Fruit fly (Drosophila melanogaster) Kc167 (cell line): ENCODE data around the gene CG7298.

Experiments used
- Myc ChIP-seq: fragments of >200 bp; optimal IDR thresholded peaks from 2 replicates; lab custom pipeline; 2017; ENCODE audit warnings: missing external identifiers
- Sin3A ChIP-seq: fragments of >200 bp; optimal IDR thresholded peaks from 2 replicates; lab custom pipeline; 2018; ENCODE audit warnings: missing external identifiers
- h ChIP-seq: fragments of >200 bp; optimal IDR thresholded peaks from 3 replicates; lab custom pipeline; 2018; ENCODE audit warnings: missing external identifiers
- insv ChIP-seq: fragments of >200 bp; optimal IDR thresholded peaks from 3 replicates; lab custom pipeline; 2018; ENCODE audit warnings: missing external identifiers
- psq ChIP-seq: fragments of >200 bp; optimal IDR thresholded peaks from 2 replicates; lab custom pipeline; 2017; ENCODE audit warnings: missing external identifiers
- ttk ChIP-seq: sonication (Bioruptor generic); optimal IDR thresholded peaks from 2 replicates; lab custom pipeline; 2017; ENCODE audit warnings: missing external identifiers

The CG7298 gene

DNA sequence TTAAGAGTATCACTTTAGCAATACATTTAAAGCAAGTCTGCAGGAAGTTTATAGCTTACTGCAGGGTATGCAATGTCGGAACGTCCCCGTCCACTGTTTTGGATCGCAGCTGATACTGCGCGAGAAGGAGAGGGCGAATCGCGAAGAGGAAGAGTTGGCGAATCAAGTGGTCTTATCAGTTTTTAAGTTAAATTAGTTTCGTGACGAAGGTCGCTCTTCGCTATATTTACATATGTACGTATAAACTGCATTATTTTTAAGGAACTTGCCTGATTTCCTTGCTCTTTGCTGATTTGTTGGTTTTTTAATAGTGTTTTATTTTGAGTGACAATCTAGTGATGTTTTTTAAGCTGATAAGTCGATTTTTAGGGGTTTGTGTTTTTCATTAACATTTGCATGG is 6.3 kb downstream of the CG7298 start:
- TF ChIP-seq Myc (lab: Kevin White, UChicago): no peak
- no peak for TF ChIP-seq h (lab: Kevin White, UChicago)
- no peak for TF ChIP-seq ttk (lab: Kevin White, UChicago)

DNA sequence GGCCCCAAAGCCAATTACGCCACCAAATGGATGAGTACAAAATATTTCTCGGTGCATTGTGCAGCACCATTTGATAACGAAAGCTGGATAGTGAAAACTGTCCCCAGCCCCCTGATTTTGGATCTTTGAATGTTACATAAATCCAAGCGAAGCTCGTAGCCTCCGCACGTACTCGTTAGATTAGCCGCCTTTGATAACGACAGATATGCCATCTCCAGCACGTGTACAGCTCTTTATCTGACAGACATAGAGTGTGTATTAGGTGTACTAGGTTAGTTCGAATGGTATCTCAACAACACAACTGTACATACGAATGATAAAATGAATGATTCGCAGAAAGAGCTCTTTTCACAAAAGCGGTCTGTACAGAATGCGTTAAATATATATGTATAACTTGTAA is 7.2 kb downstream of the CG7298 start:
- TF ChIP-seq Sin3A (lab: Kevin White, UChicago) (no peak), h (lab: Kevin White, UChicago) (no peak), psq (lab: Kevin White, UChicago) (no peak), ttk (lab: Kevin White, UChicago) (no peak), Myc (lab: Kevin White, UChicago) (no peak), insv (lab: Kevin White, UChicago) (no peak)

DNA sequence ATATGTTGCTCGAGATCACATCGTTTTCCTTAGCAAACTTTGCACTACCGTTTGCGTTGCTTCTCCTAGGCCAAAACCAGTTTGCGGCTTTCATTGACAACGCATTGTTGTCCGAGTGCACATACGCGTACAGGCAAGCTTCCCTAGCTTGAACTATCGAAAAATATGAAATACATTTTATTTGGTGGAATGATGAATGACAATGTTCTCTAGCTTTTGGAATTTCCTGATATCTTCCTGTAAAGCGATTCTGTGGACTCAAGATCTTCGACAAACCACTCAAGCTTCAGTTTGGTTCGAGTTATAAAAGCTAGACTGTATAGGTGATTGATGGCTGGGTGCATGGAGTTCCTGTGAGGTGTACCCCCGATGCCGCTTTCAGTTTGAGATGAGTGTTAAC is 7.6 kb downstream of the CG7298 start:
- TF ChIP-seq Sin3A (lab: Kevin White, UChicago) (no peak), Myc (lab: Kevin White, UChicago) (no peak), h (lab: Kevin White, UChicago) (no peak), insv (lab: Kevin White, UChicago) (no peak), ttk (lab: Kevin White, UChicago) (no peak), psq (lab: Kevin White, UChicago) (no peak)

DNA sequence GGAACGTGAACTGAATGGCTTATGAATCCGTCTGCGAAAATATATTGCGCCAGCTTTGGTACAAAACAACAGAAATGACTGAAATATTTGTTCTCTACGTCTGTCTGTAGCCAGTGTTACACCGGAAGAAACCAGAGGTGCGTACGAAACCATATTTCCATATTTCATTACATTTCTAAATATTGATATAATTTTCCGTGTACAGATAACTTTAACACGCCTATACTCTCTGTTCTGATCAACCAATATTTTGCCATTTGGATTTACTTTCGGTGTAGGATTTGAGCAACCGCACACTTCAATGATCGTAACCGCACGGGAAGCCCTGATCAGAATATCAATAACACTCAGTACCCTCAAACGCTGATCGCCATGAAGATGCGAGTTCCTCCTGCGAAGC is 8.8 kb downstream of the CG7298 start:
- no peak for TF ChIP-seq Sin3A (lab: Kevin White, UChicago)
- TF ChIP-seq psq (lab: Kevin White, UChicago): no peak
- TF ChIP-seq h (lab: Kevin White, UChicago): no peak
- TF ChIP-seq insv (lab: Kevin White, UChicago): no peak
- no peak for TF ChIP-seq Myc (lab: Kevin White, UChicago)
- no peak for TF ChIP-seq ttk (lab: Kevin White, UChicago)

DNA sequence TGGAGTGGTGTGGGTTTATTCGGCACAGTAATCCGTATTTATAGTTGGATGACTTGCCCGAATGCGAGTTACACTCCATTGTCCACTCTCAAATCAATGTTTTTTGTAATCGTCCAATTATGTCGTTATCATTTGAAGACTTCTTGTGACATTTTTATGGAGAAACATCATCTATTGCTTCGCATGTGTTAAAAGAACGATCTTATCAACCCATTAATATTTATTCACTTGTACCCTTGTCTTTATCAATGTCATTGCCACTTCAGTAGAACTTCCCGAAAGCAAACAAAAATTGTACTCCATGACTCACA is 9.8 kb downstream of the CG7298 start:
- TF ChIP-seq insv (lab: Kevin White, UChicago) (no peak), Sin3A (lab: Kevin White, UChicago) (no peak), psq (lab: Kevin White, UChicago) (no peak), h (lab: Kevin White, UChicago) (no peak), ttk (lab: Kevin White, UChicago) (no peak), Myc (lab: Kevin White, UChicago) (no peak)

DNA sequence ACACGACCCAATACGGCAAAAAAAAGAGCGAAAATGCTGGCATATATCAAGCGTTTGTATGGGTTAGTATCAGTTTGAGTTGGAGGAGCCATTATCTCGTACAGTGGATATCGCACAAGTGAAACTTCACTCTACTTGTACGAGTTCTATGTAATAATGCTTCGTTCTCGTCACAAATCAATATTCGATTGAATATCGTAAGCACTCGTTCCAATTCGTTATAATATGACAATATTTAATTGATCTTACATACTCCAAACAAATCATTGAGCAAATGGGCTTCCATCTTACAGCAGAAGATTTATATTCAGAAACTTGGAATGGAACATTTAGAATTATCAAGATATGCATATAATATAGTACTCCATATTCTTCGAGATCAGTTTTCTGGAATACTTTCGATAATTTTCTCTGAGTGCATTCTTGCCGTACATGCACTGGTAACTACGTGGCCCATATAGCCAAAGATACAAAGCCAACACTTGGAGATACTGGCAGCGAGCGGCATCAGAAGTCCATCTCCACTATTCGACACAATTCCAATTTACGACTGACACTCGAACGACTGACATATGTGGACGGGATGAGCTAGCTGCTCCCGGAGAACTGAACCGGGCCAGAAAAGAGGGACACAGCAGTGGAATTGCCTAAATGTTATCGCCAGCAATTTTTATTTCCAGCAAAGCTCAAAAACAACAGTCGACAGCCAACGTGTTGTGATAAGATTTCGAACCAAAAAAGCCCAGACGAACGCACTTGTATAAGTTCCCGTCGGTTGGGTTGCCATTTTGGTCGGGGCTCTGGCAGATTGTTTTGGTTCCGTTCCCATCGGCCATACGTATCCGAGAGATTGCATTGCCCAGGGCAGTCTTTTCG is 10.4 kb downstream of the CG7298 start:
- TF ChIP-seq insv (lab: Kevin White, UChicago) (no peak), Sin3A (lab: Kevin White, UChicago) (no peak), ttk (lab: Kevin White, UChicago) (no peak), Myc (lab: Kevin White, UChicago) (no peak), h (lab: Kevin White, UChicago) (no peak), psq (lab: Kevin White, UChicago) (no peak)

DNA sequence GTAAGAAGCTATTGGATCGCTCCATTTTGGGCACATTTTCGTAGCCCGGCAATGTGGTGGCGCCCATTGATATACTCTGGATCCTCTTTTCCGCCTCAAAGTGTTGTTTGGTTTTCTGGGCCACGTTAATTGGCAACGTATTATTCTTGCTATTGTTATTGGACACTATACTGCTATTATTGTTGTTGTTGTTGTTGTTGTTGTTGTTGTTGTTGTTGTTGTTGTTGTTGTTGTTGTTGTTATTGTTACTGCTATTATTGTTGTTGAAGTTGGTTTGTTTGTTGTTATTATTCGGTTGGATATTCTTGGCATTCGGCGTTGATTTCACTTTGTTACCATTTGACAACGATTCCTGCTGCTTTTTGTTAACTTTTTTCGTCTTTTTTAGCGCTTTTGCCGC is 11.6 kb downstream of the CG7298 start:
- TF ChIP-seq Sin3A (lab: Kevin White, UChicago): no peak
- no peak for TF ChIP-seq Myc (lab: Kevin White, UChicago)
- TF ChIP-seq psq (lab: Kevin White, UChicago): no peak
- TF ChIP-seq ttk (lab: Kevin White, UChicago): no peak
- TF ChIP-seq h (lab: Kevin White, UChicago): no peak
- TF ChIP-seq insv (lab: Kevin White, UChicago): no peak

DNA sequence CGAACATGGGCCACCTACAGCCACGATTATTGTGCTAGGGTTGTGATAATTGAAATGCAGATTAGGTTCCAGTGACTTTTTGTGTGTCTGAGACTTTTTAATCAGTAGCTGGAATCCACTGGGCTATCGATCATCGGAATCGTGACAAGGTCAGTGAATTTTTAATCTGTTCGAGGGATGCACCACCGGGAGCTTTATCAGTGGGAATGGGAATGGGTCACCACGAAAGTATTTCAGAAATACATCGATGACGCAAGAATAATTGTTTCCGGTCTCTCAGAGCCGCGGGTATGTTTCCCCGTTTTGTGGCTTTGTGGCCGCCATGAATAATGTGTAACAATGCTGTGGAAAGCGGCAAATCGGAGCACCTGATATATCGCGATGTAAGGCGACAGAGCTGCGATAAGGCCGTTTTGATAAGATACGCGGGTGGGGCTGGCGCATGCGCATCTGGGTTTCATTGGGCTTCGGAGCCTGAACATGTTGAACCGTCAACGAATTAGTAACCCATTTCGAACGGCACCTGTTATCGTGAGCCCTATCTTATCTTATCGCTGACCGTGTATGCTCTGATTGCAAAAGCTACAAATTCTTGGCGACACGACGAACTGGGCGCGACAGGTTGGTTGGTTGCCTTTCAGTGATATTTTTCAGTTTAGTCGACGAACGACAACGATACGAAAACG is 15.5 kb downstream of the CG7298 start, which contains the start of gene Ssk:
Gene Ssk, plus strand, starts transcription at position 638 of the 686 bp plus-strand sequence.
- TF ChIP-seq psq (lab: Kevin White, UChicago) (no peak), Myc (lab: Kevin White, UChicago) (no peak), h (lab: Kevin White, UChicago) (no peak), Sin3A (lab: Kevin White, UChicago) (no peak), ttk (lab: Kevin White, UChicago) (no peak), insv (lab: Kevin White, UChicago) (no peak)

DNA sequence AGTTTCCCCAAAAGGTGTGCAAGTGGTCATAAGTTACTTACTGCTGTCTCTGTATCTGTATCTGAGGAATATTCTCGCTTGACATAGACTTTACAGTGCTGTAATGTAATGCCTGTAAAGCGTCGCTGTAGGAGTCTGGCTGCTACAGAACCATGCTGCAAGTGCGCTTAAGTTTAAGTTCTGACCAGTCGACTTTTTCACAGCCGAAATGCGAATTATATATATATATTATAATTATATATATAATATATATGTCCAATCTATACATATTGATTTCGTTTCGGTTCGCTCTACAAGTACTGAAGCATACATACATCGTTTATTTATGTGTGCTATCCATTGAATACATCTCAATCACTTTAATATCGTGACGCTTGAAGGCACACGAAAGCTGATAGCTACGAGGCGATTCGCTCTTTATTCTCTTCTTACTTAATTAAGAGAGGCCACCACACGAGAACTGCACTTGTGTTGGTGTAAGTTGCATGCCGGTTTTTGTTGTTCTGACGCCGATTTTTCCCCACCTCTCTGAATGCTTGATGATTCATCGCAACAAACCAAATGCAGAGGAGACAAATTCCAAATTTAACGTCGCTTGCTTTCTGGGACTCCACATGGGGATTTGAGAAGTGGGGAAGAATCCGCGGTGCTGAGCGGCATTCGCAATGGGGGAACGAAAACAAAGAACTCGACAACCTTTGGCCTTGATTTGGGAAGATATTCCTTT is 17.0 kb downstream of the CG7298 start:
- no peak for TF ChIP-seq psq (lab: Kevin White, UChicago)
- TF ChIP-seq Sin3A (lab: Kevin White, UChicago): no peak
- TF ChIP-seq ttk (lab: Kevin White, UChicago): no peak
- no peak for TF ChIP-seq h (lab: Kevin White, UChicago)
- TF ChIP-seq insv (lab: Kevin White, UChicago): no peak
- TF ChIP-seq Myc (lab: Kevin White, UChicago): no peak

DNA sequence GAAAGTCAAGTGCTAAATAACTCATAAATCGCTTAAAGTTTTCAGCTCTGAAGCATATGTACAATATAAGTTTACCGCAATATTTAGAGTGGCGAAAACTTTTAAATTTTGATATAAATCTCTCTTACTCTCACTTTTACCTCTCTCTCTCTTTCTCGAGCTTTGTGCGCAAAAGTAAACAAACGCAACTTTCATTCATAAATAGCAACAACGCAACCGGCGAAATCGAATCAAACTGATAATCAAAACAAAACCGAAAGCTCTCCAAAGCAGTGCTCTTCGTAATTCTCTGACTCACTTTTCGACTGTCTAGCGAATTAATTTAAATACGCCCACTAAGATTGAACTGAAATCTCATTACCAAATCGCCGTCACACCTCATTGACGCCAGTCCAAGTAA is 17.6 kb downstream of the CG7298 start:
- TF ChIP-seq ttk (lab: Kevin White, UChicago): no peak
- no peak for TF ChIP-seq Sin3A (lab: Kevin White, UChicago)
- no peak for TF ChIP-seq insv (lab: Kevin White, UChicago)
- TF ChIP-seq psq (lab: Kevin White, UChicago): no peak
- TF ChIP-seq h (lab: Kevin White, UChicago): no peak
- TF ChIP-seq Myc (lab: Kevin White, UChicago): no peak
